Worm (Caenorhabditis elegans): Measurements from ENCODE around the gene erp-44.2.

ce11 chrIV:7830151-7830550, 4.3 kb downstream of the erp-44.2 start, which contains the start of gene mvb-12:
- TF ChIP-seq swsn-7 (tag; optimal IDR thresholded peaks at IDR 0.05) (peak; percentile 13), lin-13 (GFP tag; optimal IDR thresholded peaks at IDR 0.05) (no peak), dpl-1 (GFP tag; optimal IDR thresholded peaks at IDR 0.05) (peak in 2 of 3 experiments; percentile 15 to 43), elt-3 (tag; optimal IDR thresholded peaks at IDR 0.05) (no peak), mdl-1 (tag; optimal IDR thresholded peaks at IDR 0.05) (peak in 1 of 2 experiments; percentile 13), lin-15B (tag; optimal IDR thresholded peaks at IDR 0.05) (peak; percentile 5), blmp-1 (tag; optimal IDR thresholded peaks at IDR 0.05) (peak; percentile 5), C16A3.4 (tag; optimal IDR thresholded peaks at IDR 0.05) (peak; percentile 2), ceh-82 (tag; optimal IDR thresholded peaks at IDR 0.05) (no peak), nhr-84 (tag; optimal IDR thresholded peaks at IDR 0.05) (no peak), elt-2 (tag; optimal IDR thresholded peaks at IDR 0.05) (no peak), nhr-76 (tag; optimal IDR thresholded peaks at IDR 0.05) (no peak), nhr-12 (tag; optimal IDR thresholded peaks at IDR 0.05) (no peak), nhr-19 (GFP tag; conservative IDR thresholded peaks at IDR 0.05) (no peak)

Measured in whole organism, L1 larva.